Worm (Caenorhabditis elegans) whole organism, midembryonic: ENCODE measurements around the gene cnc-3.

ENCODE experiments used
- T22C8.4 ChIP-seq: fragments of 200-800 bp; sonication (Bioruptor generic); IDR thresholded peaks from 2 replicates; pipeline ENCODE4 v1.3.6; 2022; ENCODE audit warnings: missing genetic modification characterization, missing compliant biosample characterization
- cog-1 ChIP-seq: sonication (generic microtip); optimal IDR thresholded peaks from 2 replicates; lab custom pipeline; 2016; ENCODE audit warnings: missing genetic modification characterization, missing compliant biosample characterization
- flt-1 ChIP-seq: fragments of 200-800 bp; sonication (Bioruptor generic); IDR thresholded peaks from 2 replicates; pipeline ENCODE4 v1.3.6; 2022; ENCODE audit warnings: missing genetic modification characterization, missing compliant biosample characterization
- klf-2 ChIP-seq: fragments of 200-800 bp; sonication (Bioruptor generic); conservative IDR thresholded peaks from 2 replicates; pipeline ENCODE4 v1.3.6; 2022; ENCODE audit warnings: missing genetic modification reagents, missing genetic modification characterization, missing compliant biosample characterization
- med-1 ChIP-seq: sonication (generic microtip); optimal IDR thresholded peaks from 2 replicates; lab custom pipeline; 2017; ENCODE audit warnings: missing genetic modification characterization, mild to moderate bottlenecking, missing compliant biosample characterization, antibody characterized with exemption, missing genetic modification reagents; ENCODE audit not compliant: insufficient read depth
- ref-1 ChIP-seq: fragments of 200-800 bp; sonication (Bioruptor generic); conservative IDR thresholded peaks from 2 replicates; pipeline ENCODE4 v1.3.6; 2022; ENCODE audit warnings: missing genetic modification reagents, missing genetic modification characterization, missing compliant biosample characterization
- tab-1 ChIP-seq: fragments of 200-800 bp; sonication (Bioruptor generic); IDR thresholded peaks from 2 replicates; pipeline ENCODE4 v1.3.6; 2022; ENCODE audit warnings: missing genetic modification characterization, missing compliant biosample characterization
- ztf-23 ChIP-seq: fragments of 200-800 bp; sonication (Bioruptor generic); IDR thresholded peaks from 2 replicates; pipeline ENCODE4 v1.3.6; 2022; ENCODE audit warnings: missing genetic modification reagents, missing genetic modification characterization, missing compliant biosample characterization
- ztf-29 ChIP-seq: fragments of 200-800 bp; sonication (Bioruptor generic); IDR thresholded peaks from 2 replicates; pipeline ENCODE4 v1.3.6; 2022; ENCODE audit warnings: missing genetic modification reagents, missing genetic modification characterization, missing compliant biosample characterization

cnc-3 gene

DNA sequence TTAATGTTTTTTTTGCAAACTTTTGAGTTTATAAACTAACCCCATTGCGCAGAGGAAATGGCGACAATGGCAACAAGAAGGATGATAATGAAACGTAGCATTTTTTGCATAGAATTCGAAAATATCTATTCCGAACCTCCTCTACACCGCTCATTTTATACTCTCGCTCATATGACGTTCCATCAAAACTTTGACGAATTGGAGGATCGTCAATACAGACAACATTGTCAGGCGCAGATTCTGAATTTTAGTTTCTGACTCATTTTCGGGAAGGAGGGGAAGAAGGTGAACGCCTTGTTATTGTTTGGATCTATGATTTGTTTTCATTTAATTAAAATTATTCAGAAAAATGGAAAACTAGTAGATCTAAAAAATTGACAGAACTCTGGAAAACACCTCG lies 3.6 kb upstream of the cnc-3 start, which contains the start of gene cnc-1:
Gene cnc-1 (minus strand): TSS at position 101 of the 400 bp plus-strand sequence.
- TF ChIP-seq ref-1 (GFP tag; lab: Robert Waterston, UW) (no peak), klf-2 (no peak), ztf-23 (GFP tag; lab: Robert Waterston, UW) (no peak), flt-1 (GFP tag; lab: Robert Waterston, UW) (no peak)

DNA sequence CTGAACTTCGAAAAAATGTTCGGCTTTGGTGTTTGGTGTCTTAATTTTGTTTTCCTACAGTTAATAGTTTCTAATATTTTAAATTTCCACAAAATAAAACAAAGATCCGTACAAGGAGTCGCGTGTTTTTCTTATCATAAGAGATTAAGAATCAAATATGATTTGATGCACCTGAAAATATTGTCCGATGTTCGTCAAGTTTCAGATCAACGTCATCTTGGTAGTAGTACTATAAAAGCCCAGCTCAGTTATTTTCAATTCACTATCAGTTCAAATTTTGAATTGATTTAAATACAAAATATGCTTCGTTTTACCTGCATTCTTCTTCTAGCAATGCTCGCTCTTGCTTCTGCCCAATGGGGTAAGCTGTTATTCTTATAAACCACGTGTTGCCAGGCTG lies 2.7 kb upstream of the cnc-3 start, which contains the start of gene cnc-5:
Gene cnc-5 (plus strand): TSS at position 301 of the 400 bp plus-strand sequence.
- TF ChIP-seq T22C8.4 (GFP tag; lab: Robert Waterston, UW) = no peak
- no peak for TF ChIP-seq flt-1 (GFP tag; lab: Robert Waterston, UW)
- TF ChIP-seq ztf-23 (GFP tag; lab: Robert Waterston, UW) = no peak
- no peak for TF ChIP-seq klf-2
- TF ChIP-seq cog-1 (tag; lab: Kevin White, UChicago) = no peak

DNA sequence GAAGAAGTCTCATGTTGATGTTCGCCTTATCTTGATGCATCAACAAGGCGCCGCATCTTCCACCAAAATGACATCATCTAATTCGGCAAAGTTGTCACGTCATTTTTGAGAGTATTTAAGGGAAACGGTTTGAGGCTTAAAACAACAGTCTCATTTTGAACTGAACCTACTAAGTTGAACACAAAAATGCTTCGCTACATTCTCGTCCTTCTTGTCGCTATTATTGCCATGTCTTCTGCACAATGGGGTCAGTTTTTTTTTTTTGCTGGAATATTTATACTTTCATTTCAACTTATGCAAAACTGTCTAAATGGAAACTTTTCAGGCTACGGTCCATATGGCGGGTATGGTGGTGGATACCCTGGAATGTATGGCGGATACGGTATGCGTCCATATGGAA lies 725 bp upstream of the cnc-3 start, which contains the start of gene cnc-4:
Gene cnc-4 (plus strand): TSS at position 117 of the 400 bp plus-strand sequence.
- no peak for TF ChIP-seq ztf-23 (GFP tag; lab: Robert Waterston, UW)
- no peak for TF ChIP-seq med-1 (GFP tag; lab: Kevin White, UChicago)
- TF ChIP-seq cog-1 (tag; lab: Kevin White, UChicago) = no peak
- TF ChIP-seq flt-1 (GFP tag; lab: Robert Waterston, UW) = no peak
- no peak for TF ChIP-seq ref-1 (GFP tag; lab: Robert Waterston, UW)
- TF ChIP-seq ztf-29 (GFP tag; lab: Robert Waterston, UW) = no peak
- TF ChIP-seq tab-1 = no peak
- TF ChIP-seq T22C8.4 (GFP tag; lab: Robert Waterston, UW) = no peak
- TF ChIP-seq klf-2 = no peak

DNA sequence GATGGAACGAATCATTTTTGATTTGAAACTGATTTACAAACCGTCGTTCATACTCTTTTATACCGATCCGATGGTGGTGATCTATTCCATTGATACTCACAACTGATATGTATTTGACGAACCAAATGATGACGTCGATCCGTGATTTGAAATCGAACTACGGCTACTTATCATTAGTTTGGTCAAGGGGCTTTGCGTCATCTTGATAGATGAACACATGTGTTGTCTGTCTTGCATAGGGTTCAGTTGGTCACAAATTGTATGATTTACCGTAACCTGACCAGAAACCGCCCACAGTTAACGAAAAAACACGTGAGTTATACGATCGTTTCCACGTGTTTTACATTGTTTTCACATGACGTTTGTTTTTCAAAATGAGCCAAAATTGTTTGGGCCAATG lies 2.4 kb downstream of the cnc-3 start, which contains the start of gene cnc-2:
Gene cnc-2 (minus strand): TSS at position 24 of the 400 bp plus-strand sequence.
- TF ChIP-seq cog-1 (tag; lab: Kevin White, UChicago) = no peak
- no peak for TF ChIP-seq flt-1 (GFP tag; lab: Robert Waterston, UW)
- no peak for TF ChIP-seq T22C8.4 (GFP tag; lab: Robert Waterston, UW)
- no peak for TF ChIP-seq ztf-23 (GFP tag; lab: Robert Waterston, UW)
- TF ChIP-seq ztf-29 (GFP tag; lab: Robert Waterston, UW) = no peak
- TF ChIP-seq klf-2 = no peak
- no peak for TF ChIP-seq ref-1 (GFP tag; lab: Robert Waterston, UW)
- TF ChIP-seq tab-1 = no peak
- TF ChIP-seq med-1 (GFP tag; lab: Kevin White, UChicago) = no peak

DNA sequence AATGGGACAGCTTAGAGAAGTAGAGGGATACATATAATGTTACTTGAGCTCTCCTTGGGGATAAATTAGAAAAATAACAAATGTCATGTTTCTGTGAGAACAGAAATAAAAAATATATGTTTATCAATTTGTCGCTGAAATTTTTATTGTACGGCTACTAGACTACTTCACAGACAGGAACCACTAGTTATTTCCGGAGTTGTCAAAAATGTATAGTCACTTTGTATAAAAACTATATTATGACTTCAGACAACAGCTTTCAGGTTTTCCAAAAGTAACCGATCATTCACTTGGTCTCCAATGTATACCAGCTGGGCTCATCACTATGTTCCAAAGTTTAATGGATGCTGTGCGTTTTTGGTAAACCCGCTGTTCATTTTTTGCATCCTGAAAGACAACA lies 3.5 kb downstream of the cnc-3 start, which contains the start of gene srj-23:
Gene srj-23 (plus strand): TSS at position 301 of the 400 bp plus-strand sequence.
- TF ChIP-seq ztf-29 (GFP tag; lab: Robert Waterston, UW) (no peak), ref-1 (GFP tag; lab: Robert Waterston, UW) (no peak), T22C8.4 (GFP tag; lab: Robert Waterston, UW) (no peak), flt-1 (GFP tag; lab: Robert Waterston, UW) (no peak), tab-1 (no peak), ztf-23 (GFP tag; lab: Robert Waterston, UW) (no peak), med-1 (GFP tag; lab: Kevin White, UChicago) (no peak), klf-2 (no peak), cog-1 (tag; lab: Kevin White, UChicago) (no peak)

DNA sequence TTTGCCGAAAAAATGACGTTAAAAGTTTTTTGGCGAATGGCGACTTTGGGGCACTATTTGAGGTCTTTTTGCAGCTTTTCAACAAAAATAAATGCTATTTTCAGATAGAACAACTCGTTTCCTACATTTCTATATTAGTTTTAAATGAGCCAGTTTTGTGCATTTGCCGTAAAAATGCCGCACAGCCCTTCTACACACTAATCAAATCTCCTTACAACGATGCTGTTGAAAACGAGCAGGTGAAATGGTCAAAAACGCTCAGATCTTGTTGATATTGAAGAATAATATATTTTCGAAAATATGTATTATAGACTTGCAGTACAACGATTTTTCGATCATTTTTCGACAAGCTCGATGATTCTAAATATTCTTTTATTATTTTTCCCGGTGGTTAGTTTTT lies 7.0 kb downstream of the cnc-3 start, which contains the start of gene chil-14:
Gene chil-14 (plus strand): TSS at position 301 of the 400 bp plus-strand sequence.
- TF ChIP-seq klf-2 (no peak), tab-1 (no peak)

DNA sequence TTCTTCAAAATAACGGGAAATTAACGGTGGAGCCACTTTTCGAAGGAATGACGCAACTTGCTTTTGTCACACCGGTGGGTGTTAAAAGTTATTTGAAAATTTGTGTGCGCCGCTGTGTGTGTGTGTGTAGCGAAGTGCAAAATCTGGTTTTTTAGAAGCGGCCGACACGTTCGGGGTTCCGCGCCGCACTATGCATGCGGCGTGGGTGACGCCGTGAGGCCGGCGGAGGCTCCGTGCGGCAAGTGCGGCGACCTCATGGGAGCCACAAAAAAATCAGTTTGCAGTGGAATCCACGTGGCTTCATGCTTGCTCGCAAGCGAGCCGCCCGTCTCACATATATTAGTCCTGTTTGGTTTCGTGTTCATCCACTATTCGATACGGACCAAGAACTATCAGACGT lies 7.5 kb downstream of the cnc-3 start:
- TF ChIP-seq ztf-23 (GFP tag; lab: Robert Waterston, UW) = no peak
- TF ChIP-seq med-1 (GFP tag; lab: Kevin White, UChicago) = no peak
- TF ChIP-seq ztf-29 (GFP tag; lab: Robert Waterston, UW) = no peak
- no peak for TF ChIP-seq klf-2
- TF ChIP-seq cog-1 (tag; lab: Kevin White, UChicago) = no peak
- no peak for TF ChIP-seq ref-1 (GFP tag; lab: Robert Waterston, UW)
- TF ChIP-seq flt-1 (GFP tag; lab: Robert Waterston, UW) = no peak
- TF ChIP-seq tab-1 = no peak
- no peak for TF ChIP-seq T22C8.4 (GFP tag; lab: Robert Waterston, UW)

DNA sequence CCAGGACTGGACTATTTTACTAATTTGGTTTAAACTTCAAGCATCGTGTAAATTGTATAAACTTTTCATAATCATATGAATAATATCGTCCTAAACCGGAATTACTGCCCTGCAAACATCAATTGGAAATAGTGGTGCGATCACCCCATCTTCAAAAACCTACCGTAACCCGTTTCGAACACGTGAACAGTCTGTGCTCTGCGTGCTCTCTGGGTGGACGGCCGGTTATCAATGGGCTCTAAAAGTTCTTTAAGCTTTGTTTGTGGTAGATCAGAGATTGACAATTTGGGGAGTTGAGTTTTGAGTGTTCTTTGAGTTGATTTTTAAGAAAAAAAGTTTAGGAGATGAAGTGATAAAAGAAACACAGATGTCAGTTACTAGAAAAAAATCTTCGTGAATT lies 8.8 kb downstream of the cnc-3 start:
- TF ChIP-seq tab-1 = no peak

DNA sequence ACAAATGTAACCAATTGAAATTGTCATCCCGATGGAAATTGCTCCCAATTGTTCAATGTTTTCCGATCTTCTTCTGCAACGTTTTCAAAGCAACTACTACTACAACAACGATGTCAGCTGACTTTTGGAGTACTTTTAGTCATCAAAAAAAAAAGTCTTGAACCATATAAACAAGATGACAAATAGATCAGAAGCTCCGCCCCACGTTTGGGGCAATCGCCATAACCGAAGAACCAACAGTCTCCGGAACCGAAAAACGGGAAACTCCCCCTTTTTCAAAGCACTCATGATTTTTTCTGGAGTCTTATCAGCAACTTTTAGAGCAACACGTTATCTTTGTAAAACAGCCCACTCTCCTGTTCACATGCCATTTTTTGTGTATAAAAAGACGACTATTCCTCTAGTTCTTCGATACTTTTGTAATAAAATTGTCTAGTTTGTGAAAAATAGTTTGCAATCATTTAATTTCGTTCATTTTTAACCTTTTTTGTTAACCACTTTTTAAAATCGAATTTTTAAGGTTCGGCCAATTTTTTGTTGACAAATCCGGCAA lies 11.6 kb downstream of the cnc-3 start:
- no peak for TF ChIP-seq ztf-23 (GFP tag; lab: Robert Waterston, UW)
- no peak for TF ChIP-seq cog-1 (tag; lab: Kevin White, UChicago)

DNA sequence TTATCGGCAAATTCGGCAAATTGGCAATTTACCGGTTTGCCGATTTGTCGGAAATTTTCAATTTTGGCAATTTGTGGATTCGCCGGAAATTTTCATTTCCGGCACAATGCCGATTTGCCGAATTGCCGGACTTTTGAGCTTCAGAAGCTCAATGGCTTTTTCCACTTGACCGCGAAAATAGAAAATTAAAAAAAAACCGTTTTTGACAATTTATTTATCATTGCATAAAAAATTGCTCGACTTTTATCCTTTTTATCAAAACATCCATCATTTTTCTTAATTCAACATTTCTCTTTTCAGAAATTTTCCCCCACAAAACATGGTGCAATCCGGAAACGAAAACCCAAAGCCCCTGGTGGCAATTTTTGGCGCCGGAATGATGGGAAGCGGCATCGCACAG lies 12.3 kb downstream of the cnc-3 start, which contains the start of gene hacd-1:
Gene hacd-1 (plus strand): TSS at position 301 of the 400 bp plus-strand sequence.
- TF ChIP-seq ref-1 (GFP tag; lab: Robert Waterston, UW) (no peak), tab-1 (no peak), ztf-23 (GFP tag; lab: Robert Waterston, UW) (no peak), klf-2 (no peak), ztf-29 (GFP tag; lab: Robert Waterston, UW) (no peak), cog-1 (tag; lab: Kevin White, UChicago) (no peak), med-1 (GFP tag; lab: Kevin White, UChicago) (no peak), T22C8.4 (GFP tag; lab: Robert Waterston, UW) (no peak), flt-1 (GFP tag; lab: Robert Waterston, UW) (no peak)
